Worm (Caenorhabditis elegans) whole organism, young adult: ENCODE data around the gene C06A1.3.

Source experiments
- B0019.2 ChIP-seq: fragments of 200-800 bp; sonication (Bioruptor generic); conservative IDR thresholded peaks from 2 replicates; pipeline ENCODE4 v1.3.6; 2022; ENCODE audit warnings: missing genetic modification reagents, missing genetic modification characterization, missing compliant biosample characterization
- B0336.3 ChIP-seq: fragments of 200-800 bp; sonication (Bioruptor generic); IDR thresholded peaks from 2 replicates; pipeline ENCODE4 v1.3.6; 2022; ENCODE audit warnings: missing genetic modification characterization, missing compliant biosample characterization
- C06A6.2 ChIP-seq: fragments of 200-800 bp; sonication (Bioruptor generic); conservative IDR thresholded peaks from 2 replicates; pipeline ENCODE4 v1.3.6; 2022; ENCODE audit warnings: missing genetic modification characterization, missing compliant biosample characterization
- F22D6.2 ChIP-seq: sonication (generic microtip); optimal IDR thresholded peaks from 2 replicates; lab custom pipeline; 2016; ENCODE audit warnings: mild to moderate bottlenecking, missing genetic modification characterization, missing compliant biosample characterization
- F23B12.7 ChIP-seq: sonication (generic microtip); optimal IDR thresholded peaks from 2 replicates; lab custom pipeline; 2017; ENCODE audit warnings: missing genetic modification characterization, mild to moderate bottlenecking, missing compliant biosample characterization, antibody characterized with exemption, moderate library complexity; ENCODE audit not compliant: insufficient read depth
- F37B4.10 ChIP-seq: fragments of 200-800 bp; sonication (Bioruptor generic); IDR thresholded peaks from 2 replicates; pipeline ENCODE4 v1.3.6; 2022; ENCODE audit warnings: missing genetic modification characterization, missing compliant biosample characterization
- F39B2.1 ChIP-seq: fragments of 200-800 bp; sonication (Bioruptor generic); IDR thresholded peaks from 2 replicates; pipeline ENCODE4 v1.3.6; 2022; ENCODE audit warnings: missing genetic modification reagents, missing genetic modification characterization, missing compliant biosample characterization
- F55B11.4 ChIP-seq: sonication (generic microtip); optimal IDR thresholded peaks from 2 replicates; lab custom pipeline; 2016; ENCODE audit warnings: missing compliant biosample characterization, missing genetic modification characterization, borderline replicate concordance; ENCODE audit not compliant: insufficient read depth
- F57A8.1 ChIP-seq: fragments of 200-800 bp; sonication (Bioruptor generic); optimal IDR thresholded peaks from 2 replicates; lab custom pipeline; 2018; ENCODE audit warnings: mild to moderate bottlenecking, missing genetic modification characterization, moderate library complexity, missing compliant biosample characterization
- Y79H2A.3 ChIP-seq: fragments of 200-800 bp; sonication (Bioruptor generic); conservative IDR thresholded peaks from 2 replicates; pipeline ENCODE4 v1.3.6; 2022; ENCODE audit warnings: missing genetic modification reagents, missing genetic modification characterization, missing compliant biosample characterization
- ama-1 ChIP-seq, 3 experiments: fragments of 150-350 bp in 1 of 3; sonication (generic microtip) in 2 of 3; optimal IDR thresholded peaks; 2 replicates each; lab custom pipeline; 2014 to 2018; ENCODE audit warnings: missing biosample characterization in 2 of 3, missing genetic modification characterization in 2 of 3, missing genetic modification reagents in 2 of 3
- attf-5 ChIP-seq: fragments of 200-800 bp; sonication (Bioruptor generic); optimal IDR thresholded peaks from 2 replicates; lab custom pipeline; 2018; ENCODE audit warnings: mild to moderate bottlenecking, missing genetic modification characterization, missing compliant biosample characterization
- cebp-1 ChIP-seq, 2 experiments: fragments of 200-800 bp in 1 of 2; sonication (Bioruptor generic) in 1 of 2; sonication (generic microtip) in 1 of 2; IDR thresholded peaks in 1 of 2; optimal IDR thresholded peaks in 1 of 2; 2 replicates each; pipeline versions ENCODE4 v1.3.6 to Lab custom; 2017 to 2022; ENCODE audit warnings: missing compliant biosample characterization in 2 of 2, missing genetic modification characterization in 2 of 2, mild to moderate bottlenecking in 1 of 2, missing genetic modification reagents in 1 of 2, moderate library complexity in 1 of 2
- ceh-100 ChIP-seq: fragments of 200-800 bp; sonication (Bioruptor generic); IDR thresholded peaks from 2 replicates; pipeline ENCODE4 v1.3.6; 2022; ENCODE audit warnings: missing genetic modification reagents, missing genetic modification characterization, missing compliant biosample characterization
- ceh-58 ChIP-seq: fragments of 200-800 bp; sonication (Bioruptor generic); IDR thresholded peaks from 2 replicates; pipeline ENCODE4 v1.3.6; 2022; ENCODE audit warnings: missing genetic modification characterization, missing compliant biosample characterization
- ceh-91 ChIP-seq: fragments of 200-800 bp; sonication (Bioruptor generic); IDR thresholded peaks from 2 replicates; pipeline ENCODE4 v1.3.6; 2022; ENCODE audit warnings: missing genetic modification reagents, missing genetic modification characterization, missing compliant biosample characterization
- efl-1 ChIP-seq: fragments of 150-350 bp; optimal IDR thresholded peaks from 2 replicates; lab custom pipeline; 2014; ENCODE audit warnings: missing biosample characterization, missing genetic modification reagents, missing genetic modification characterization
- egl-44 ChIP-seq: fragments of 200-800 bp; sonication (Bioruptor generic); IDR thresholded peaks from 2 replicates; pipeline ENCODE4 v1.3.6; 2022; ENCODE audit warnings: missing genetic modification reagents, missing genetic modification characterization, missing compliant biosample characterization
- him-1 ChIP-seq: sonication (generic microtip); optimal IDR thresholded peaks from 2 replicates; lab custom pipeline; 2016; ENCODE audit warnings: missing genotype, missing genetic modification reagents, missing genetic modification characterization, missing compliant biosample characterization
- hmg-1.2 ChIP-seq: fragments of 200-800 bp; sonication (Bioruptor generic); IDR thresholded peaks from 2 replicates; pipeline ENCODE4 v1.3.6; 2022; ENCODE audit warnings: missing genetic modification reagents, missing genetic modification characterization, missing compliant biosample characterization
- lin-40 ChIP-seq: sonication (generic microtip); optimal IDR thresholded peaks from 2 replicates; lab custom pipeline; 2016; ENCODE audit warnings: missing genetic modification characterization, mild to moderate bottlenecking, missing compliant biosample characterization, missing genotype, missing genetic modification reagents
- lir-1 ChIP-seq: fragments of 200-800 bp; sonication (Bioruptor generic); conservative IDR thresholded peaks from 2 replicates; pipeline ENCODE4 v1.3.6; 2022; ENCODE audit warnings: missing genetic modification reagents, missing genetic modification characterization, missing compliant biosample characterization
- lsy-27 ChIP-seq: sonication (generic microtip); optimal IDR thresholded peaks from 2 replicates; lab custom pipeline; 2017; ENCODE audit warnings: missing genetic modification characterization, mild to moderate bottlenecking, missing compliant biosample characterization, antibody characterized with exemption, missing genotype, borderline replicate concordance; ENCODE audit not compliant: insufficient read depth
- madf-10 ChIP-seq: sonication (generic microtip); optimal IDR thresholded peaks from 2 replicates; lab custom pipeline; 2016; ENCODE audit warnings: mild to moderate bottlenecking, missing genetic modification characterization, missing compliant biosample characterization
- madf-8 ChIP-seq: fragments of 200-800 bp; sonication (Bioruptor generic); conservative IDR thresholded peaks from 2 replicates; pipeline ENCODE4 v1.3.6; 2022; ENCODE audit warnings: missing genetic modification reagents, missing genetic modification characterization, missing compliant biosample characterization
- mxl-1 ChIP-seq: sonication (generic microtip); optimal IDR thresholded peaks from 2 replicates; lab custom pipeline; 2016; ENCODE audit warnings: missing genetic modification characterization, missing compliant biosample characterization
- nfya-2 ChIP-seq: fragments of 200-800 bp; sonication (Bioruptor generic); IDR thresholded peaks from 2 replicates; pipeline ENCODE4 v1.3.6; 2022; ENCODE audit warnings: missing genetic modification reagents, missing genetic modification characterization, missing compliant biosample characterization
- nhr-120 ChIP-seq: fragments of 200-800 bp; sonication (Bioruptor generic); IDR thresholded peaks from 2 replicates; pipeline ENCODE4 v1.3.6; 2022; ENCODE audit warnings: missing genetic modification characterization, missing compliant biosample characterization
- nhr-80 ChIP-seq: sonication (generic microtip); optimal IDR thresholded peaks from 2 replicates; lab custom pipeline; 2016; ENCODE audit warnings: missing genetic modification characterization, missing compliant biosample characterization
- rcor-1 ChIP-seq: fragments of 200-800 bp; sonication (Bioruptor generic); IDR thresholded peaks from 2 replicates; pipeline ENCODE4 v1.3.6; 2022; ENCODE audit warnings: missing genetic modification reagents, missing genetic modification characterization, missing compliant biosample characterization
- rec-8 ChIP-seq, 2 experiments: sonication (generic microtip); optimal IDR thresholded peaks; 2 replicates each; lab custom pipeline; 2016; ENCODE audit warnings: mild to moderate bottlenecking in 2 of 2, missing genetic modification characterization in 2 of 2, missing genetic modification reagents in 2 of 2, missing genotype in 2 of 2, missing biosample characterization in 1 of 2, missing compliant biosample characterization in 1 of 2, moderate library complexity in 1 of 2
- repo-1 ChIP-seq: sonication (generic microtip); optimal IDR thresholded peaks from 2 replicates; lab custom pipeline; 2017; ENCODE audit warnings: mild to moderate bottlenecking, missing genetic modification characterization, missing compliant biosample characterization
- rpc-1 ChIP-seq, 2 experiments: fragments of 150-350 bp in 1 of 2; sonication (generic microtip) in 1 of 2; optimal IDR thresholded peaks; 2 replicates each; lab custom pipeline; 2014 to 2018; ENCODE audit warnings: missing biosample characterization in 1 of 2, missing genetic modification characterization in 1 of 2, missing genetic modification reagents in 1 of 2, missing genotype in 1 of 2
- sea-2 ChIP-seq: fragments of 200-800 bp; sonication (Bioruptor generic); IDR thresholded peaks from 2 replicates; pipeline ENCODE4 v1.3.6; 2022; ENCODE audit warnings: missing genetic modification characterization, missing compliant biosample characterization
- snpc-1.3 ChIP-seq: sonication (generic microtip); optimal IDR thresholded peaks from 2 replicates; lab custom pipeline; 2017; ENCODE audit warnings: missing genetic modification characterization, mild to moderate bottlenecking, missing compliant biosample characterization, antibody characterized with exemption, moderate library complexity, missing genotype, missing genetic modification reagents; ENCODE audit not compliant: insufficient read depth
- tbx-9 ChIP-seq: sonication (generic microtip); optimal IDR thresholded peaks from 2 replicates; lab custom pipeline; 2016; ENCODE audit warnings: borderline replicate concordance, missing genetic modification characterization, inconsistent platforms, missing compliant biosample characterization
- xnd-1 ChIP-seq: sonication (generic microtip); optimal IDR thresholded peaks from 2 replicates; lab custom pipeline; 2016; ENCODE audit warnings: missing genotype, missing genetic modification reagents, missing genetic modification characterization, missing compliant biosample characterization
- ztf-25 ChIP-seq: fragments of 200-800 bp; sonication (Bioruptor generic); IDR thresholded peaks from 2 replicates; pipeline ENCODE4 v1.3.6; 2022; ENCODE audit warnings: missing genetic modification reagents, missing genetic modification characterization, missing compliant biosample characterization
- ztf-26 ChIP-seq: sonication (generic microtip); optimal IDR thresholded peaks from 2 replicates; lab custom pipeline; 2017; ENCODE audit warnings: missing genetic modification characterization, missing compliant biosample characterization

C06A1.3 gene

DNA sequence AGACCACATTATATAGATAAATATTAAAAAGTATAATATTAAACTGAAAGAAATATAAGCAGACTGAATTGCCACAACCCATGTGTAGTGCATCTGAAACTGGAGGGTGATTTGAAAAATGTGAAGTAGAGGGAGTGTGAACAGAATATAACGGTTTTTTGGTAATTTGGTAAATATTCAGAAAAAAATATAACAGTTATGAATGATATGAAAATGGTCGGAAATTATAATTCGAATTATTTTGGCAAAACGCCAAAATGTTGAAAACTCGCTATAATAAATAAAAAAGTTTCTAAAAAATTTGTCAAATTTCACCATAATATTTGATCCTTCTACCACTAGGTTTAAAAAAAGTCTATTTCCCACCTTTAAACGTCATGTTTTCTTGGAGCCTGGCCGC is 30.1 kb downstream of the C06A1.3 start, which contains the start of gene srv-2:
srv-2 (minus strand) TSS at position 101 of the 400 bp plus-strand sequence.
- TF ChIP-seq xnd-1 (no peak), ztf-26 (tag; lab: Kevin White, UChicago) (no peak), Y79H2A.3 (no peak), rcor-1 (GFP tag; lab: Robert Waterston, UW) (no peak), F23B12.7 (tag; lab: Kevin White, UChicago) (no peak), lir-1 (no peak), ztf-25 (GFP tag; lab: Robert Waterston, UW) (no peak), rec-8 (tag; optimal IDR thresholded peaks at IDR 0.05; lab: Kevin White, UChicago) (no peak), F39B2.1 (GFP tag; lab: Robert Waterston, UW) (no peak), mxl-1 (tag; lab: Kevin White, UChicago) (no peak), tbx-9 (tag; lab: Kevin White, UChicago) (no peak), lin-40 (tag; lab: Kevin White, UChicago) (no peak), egl-44 (GFP tag; lab: Robert Waterston, UW) (no peak), F22D6.2 (no peak), madf-10 (tag; lab: Kevin White, UChicago) (no peak), lsy-27 (tag; lab: Kevin White, UChicago) (no peak), efl-1 (GFP tag; lab: Kevin White, UChicago) (no peak), ceh-58 (GFP tag; lab: Robert Waterston, UW) (no peak), repo-1 (tag; lab: Kevin White, UChicago) (no peak)

DNA sequence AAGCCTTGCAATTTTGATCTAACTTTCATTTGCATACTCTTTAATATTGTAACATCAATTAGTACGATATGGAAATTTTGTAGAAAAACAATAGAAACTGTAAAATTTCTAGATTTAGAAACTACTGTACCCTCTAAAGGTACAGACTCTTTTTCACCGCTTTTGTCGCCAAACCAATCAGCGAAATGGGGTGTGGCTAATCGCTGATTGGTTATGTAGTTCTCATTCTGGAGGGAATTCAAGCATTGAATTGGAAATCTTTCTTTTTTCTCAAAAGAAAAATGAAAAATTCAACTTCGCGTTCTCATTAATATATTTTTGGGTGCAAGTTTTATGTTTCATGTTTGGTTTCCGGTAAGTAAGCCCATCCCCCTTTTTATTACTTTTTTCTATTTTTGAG is 31.5 kb downstream of the C06A1.3 start:
- TF ChIP-seq mxl-1 (tag; lab: Kevin White, UChicago) (no peak), egl-44 (GFP tag; lab: Robert Waterston, UW) (no peak), B0019.2 (GFP tag; lab: Robert Waterston, UW) (no peak), F57A8.1 (GFP tag; lab: Kevin White, UChicago) (no peak)

DNA sequence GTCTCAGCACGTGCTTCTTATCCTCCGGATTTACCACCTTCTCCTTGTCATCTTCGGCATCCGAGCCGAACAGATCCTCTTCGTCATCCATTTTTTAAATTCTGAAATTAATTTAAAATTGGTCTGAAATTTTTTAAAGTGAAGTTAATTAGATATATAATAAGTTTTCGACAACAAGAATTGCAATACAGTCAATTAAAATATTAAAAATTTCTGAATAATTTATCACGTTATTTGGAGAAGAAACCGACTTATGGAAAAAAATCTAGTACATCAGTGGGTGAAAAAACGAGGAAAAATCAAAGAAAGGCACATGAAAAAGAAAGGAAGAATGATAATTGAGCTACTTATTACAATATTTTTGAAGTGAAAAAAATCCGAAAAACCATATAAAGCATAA is 33.4 kb downstream of the C06A1.3 start, which contains the start of gene taf-13:
taf-13 (minus strand) TSS at position 101 of the 400 bp plus-strand sequence.
- TF ChIP-seq cebp-1 (GFP tag; IDR thresholded peaks at IDR 0.05; lab: Robert Waterston, UW) (no peak), cebp-1 (tag; optimal IDR thresholded peaks at IDR 0.05; lab: Kevin White, UChicago) (no peak), nhr-120 (GFP tag; lab: Robert Waterston, UW) (no peak)

DNA sequence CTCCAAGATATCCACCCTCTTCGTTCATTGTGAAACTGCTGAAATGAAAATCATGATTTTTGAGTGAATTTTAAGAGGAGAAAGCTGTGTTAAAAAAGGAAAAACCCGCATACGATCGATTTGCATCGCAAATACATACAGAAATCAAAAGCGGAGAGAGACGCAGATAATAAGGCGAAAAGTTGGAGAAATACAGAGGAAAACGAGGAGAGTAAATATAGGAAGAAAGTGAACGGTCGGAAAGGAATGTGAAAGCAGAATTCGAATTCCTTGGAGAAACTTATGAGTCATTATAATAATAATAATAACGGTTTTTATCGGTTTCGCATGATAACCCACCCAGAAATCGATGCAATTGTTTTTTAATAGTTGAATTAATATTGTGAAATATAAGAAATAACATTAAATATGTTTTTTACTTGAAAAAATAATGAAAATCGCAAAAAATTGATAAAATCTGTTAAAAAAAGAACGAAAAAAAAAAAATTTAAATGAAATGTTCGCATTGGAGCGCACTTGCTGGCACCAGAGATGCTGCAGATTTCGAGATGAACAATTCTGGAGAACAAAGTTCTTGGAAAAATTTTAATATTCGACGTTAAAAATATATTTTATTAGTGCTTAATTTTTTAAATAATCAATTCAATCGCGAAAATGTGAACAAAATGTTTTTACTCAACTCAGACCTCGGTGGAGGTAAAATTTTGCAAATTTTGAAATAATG is 35.3 kb downstream of the C06A1.3 start, which contains the start of gene ccm-3:
ccm-3 (minus strand) TSS at position 38 of the 724 bp plus-strand sequence.
- TF ChIP-seq sea-2 (GFP tag; lab: Robert Waterston, UW) (no peak), attf-5 (GFP tag; lab: Kevin White, UChicago) (peak; percentile 79), xnd-1 (no peak), lin-40 (tag; lab: Kevin White, UChicago) (no peak), snpc-1.3 (no peak), F23B12.7 (tag; lab: Kevin White, UChicago) (peak; percentile 1), ceh-100 (GFP tag; lab: Robert Waterston, UW) (peak; percentile 69; the same call in 1 of the 2 replicates), B0336.3 (GFP tag; lab: Robert Waterston, UW) (no peak), him-1 (tag; lab: Kevin White, UChicago) (no peak), egl-44 (GFP tag; lab: Robert Waterston, UW) (no peak), efl-1 (GFP tag; lab: Kevin White, UChicago) (peak; percentile 10), repo-1 (tag; lab: Kevin White, UChicago) (no peak), C06A6.2 (GFP tag; lab: Robert Waterston, UW) (no peak), nfya-2 (GFP tag; lab: Robert Waterston, UW) (no peak), F57A8.1 (GFP tag; lab: Kevin White, UChicago) (no peak), F37B4.10 (GFP tag; lab: Robert Waterston, UW) (no peak), nhr-80 (peak; percentile 32), madf-8 (GFP tag; lab: Robert Waterston, UW) (no peak), rpc-1 (optimal IDR thresholded peaks at IDR 0.05; lab: Kevin White, UChicago) (no peak), rpc-1 (tag; optimal IDR thresholded peaks at IDR 0.05; lab: Kevin White, UChicago) (no peak), hmg-1.2 (GFP tag; lab: Robert Waterston, UW) (peak; percentile 32; the same call in 1 of the 2 replicates), F55B11.4 (tag; lab: Kevin White, UChicago) (no peak), ama-1 (optimal IDR thresholded peaks at IDR 0.05; lab: Kevin White, UChicago) (no peak), ama-1 (GFP tag; optimal IDR thresholded peaks at IDR 0.05; lab: Kevin White, UChicago) (no peak), ceh-91 (GFP tag; lab: Robert Waterston, UW) (no peak)
